Worm (Caenorhabditis elegans) whole organism, L1 larva: ENCODE data around the gene npr-31.
A peak's percentile ranks its signal among the peaks of the same experiment; 100 is the strongest.

Experiments used
- C04F5.9 ChIP-seq: sonication (generic microtip); optimal IDR thresholded peaks from 2 replicates; lab custom pipeline; 2016; ENCODE audit warnings: missing genetic modification characterization, missing compliant biosample characterization
- C16A3.4 ChIP-seq: fragments of 150-350 bp; optimal IDR thresholded peaks from 2 replicates; lab custom pipeline; 2014; ENCODE audit warnings: missing biosample characterization, missing genetic modification characterization
- Y116A8C.19 ChIP-seq: sonication (generic microtip); optimal IDR thresholded peaks from 2 replicates; lab custom pipeline; 2016; ENCODE audit warnings: missing compliant biosample characterization, missing genetic modification characterization, borderline replicate concordance
- alr-1 ChIP-seq: fragments of 200-800 bp; sonication (Bioruptor generic); optimal IDR thresholded peaks from 2 replicates; lab custom pipeline; 2018; ENCODE audit warnings: borderline replicate concordance, mild to moderate bottlenecking, missing genetic modification characterization, missing compliant biosample characterization
- aly-2 ChIP-seq: fragments of 150-350 bp; optimal IDR thresholded peaks from 2 replicates; lab custom pipeline; 2014; ENCODE audit warnings: missing biosample characterization, missing genetic modification characterization
- ama-1 ChIP-seq: fragments of 150-350 bp; optimal IDR thresholded peaks from 2 replicates; lab custom pipeline; 2014
- blmp-1 ChIP-seq: fragments of 150-350 bp; optimal IDR thresholded peaks from 2 replicates; lab custom pipeline; 2014; ENCODE audit warnings: missing biosample characterization, missing genetic modification characterization
- ceh-8 ChIP-seq: fragments of 200-800 bp; sonication (Bioruptor generic); optimal IDR thresholded peaks from 2 replicates; lab custom pipeline; 2018; ENCODE audit warnings: mild to moderate bottlenecking, missing genetic modification characterization, moderate library complexity, missing compliant biosample characterization
- ceh-82 ChIP-seq, 3 experiments: fragments of 150-350 bp in 1 of 3; sonication (generic microtip) in 2 of 3; optimal IDR thresholded peaks; 2 replicates each; lab custom pipeline; 2014 to 2017; ENCODE audit warnings: missing biosample characterization in 3 of 3, missing genetic modification characterization in 3 of 3
- efl-1 ChIP-seq, 4 experiments: fragments of 150-350 bp; optimal IDR thresholded peaks in 3 of 4; peaks in 1 of 4; 1 replicate in 1 of 4; 2 replicates in 3 of 4; lab custom pipeline; 2014; ENCODE audit warnings: missing biosample characterization in 2 of 4, missing genetic modification characterization in 2 of 4, missing genetic modification reagents in 2 of 4
- elt-2 ChIP-seq: sonication (generic microtip); optimal IDR thresholded peaks from 2 replicates; lab custom pipeline; 2016; ENCODE audit warnings: missing genetic modification characterization, mild to moderate bottlenecking, inconsistent platforms, missing compliant biosample characterization, missing genetic modification reagents
- irx-1 ChIP-seq: sonication (generic microtip); optimal IDR thresholded peaks from 2 replicates; lab custom pipeline; 2016; ENCODE audit warnings: missing genetic modification characterization, missing compliant biosample characterization
- isw-1 ChIP-seq: fragments of 200-800 bp; sonication (Bioruptor generic); IDR thresholded peaks from 2 replicates; pipeline ENCODE4 v1.3.6; 2022; ENCODE audit warnings: missing genetic modification characterization, missing compliant biosample characterization
- jun-1 ChIP-seq: fragments of 150-350 bp; optimal IDR thresholded peaks from 2 replicates; lab custom pipeline; 2014; ENCODE audit warnings: missing biosample characterization, missing genetic modification reagents, missing genetic modification characterization
- lin-35 ChIP-seq, 2 experiments: fragments of 150-350 bp; optimal IDR thresholded peaks; 2 replicates each; lab custom pipeline; 2014; ENCODE audit warnings: missing biosample characterization in 2 of 2, missing genetic modification characterization in 2 of 2, missing genetic modification reagents in 2 of 2
- lir-3 ChIP-seq: sonication (generic microtip); optimal IDR thresholded peaks from 2 replicates; lab custom pipeline; 2016; ENCODE audit warnings: mild to moderate bottlenecking, missing genetic modification characterization, moderate library complexity, missing compliant biosample characterization; ENCODE audit not compliant: poor library complexity
- lsy-2 ChIP-seq, 2 experiments: fragments of 150-350 bp; optimal IDR thresholded peaks; 2 replicates each; lab custom pipeline; 2014; ENCODE audit warnings: missing biosample characterization in 2 of 2, missing genetic modification characterization in 2 of 2
- mab-9 ChIP-seq: fragments of 200-800 bp; sonication (Bioruptor generic); IDR thresholded peaks from 2 replicates; pipeline ENCODE4 v1.3.6; 2022; ENCODE audit warnings: missing genetic modification reagents, missing genetic modification characterization, missing compliant biosample characterization
- nhr-20 ChIP-seq: sonication (generic microtip); optimal IDR thresholded peaks from 2 replicates; lab custom pipeline; 2016; ENCODE audit warnings: mild to moderate bottlenecking, missing genetic modification characterization, missing compliant biosample characterization
- nhr-237 ChIP-seq: fragments of 150-350 bp; optimal IDR thresholded peaks from 2 replicates; lab custom pipeline; 2014; ENCODE audit warnings: missing biosample characterization, missing genetic modification characterization
- nhr-28 ChIP-seq: fragments of 150-350 bp; optimal IDR thresholded peaks from 2 replicates; lab custom pipeline; 2014; ENCODE audit warnings: missing biosample characterization, missing genetic modification characterization
- nhr-47 ChIP-seq: sonication (generic microtip); optimal IDR thresholded peaks from 2 replicates; lab custom pipeline; 2016; ENCODE audit warnings: mild to moderate bottlenecking, missing genetic modification characterization, moderate library complexity, missing compliant biosample characterization
- nhr-71 ChIP-seq: sonication (generic microtip); optimal IDR thresholded peaks from 2 replicates; lab custom pipeline; 2016; ENCODE audit warnings: mild to moderate bottlenecking, missing genetic modification characterization, moderate library complexity, missing compliant biosample characterization
- nhr-85 ChIP-seq: sonication (generic microtip); peaks from one replicate; lab custom pipeline; 2016; ENCODE audit warnings: missing genetic modification characterization, inconsistent platforms, missing compliant biosample characterization
- pag-3 ChIP-seq: sonication (generic microtip); optimal IDR thresholded peaks from 2 replicates; lab custom pipeline; 2017; ENCODE audit warnings: missing genetic modification characterization, mild to moderate bottlenecking, missing compliant biosample characterization, antibody characterized with exemption, borderline replicate concordance; ENCODE audit not compliant: insufficient read depth
- pqm-1 ChIP-seq: sonication (generic microtip); optimal IDR thresholded peaks from 3 replicates; lab custom pipeline; 2017; ENCODE audit warnings: missing biosample characterization, missing genetic modification characterization
- snpc-4 ChIP-seq: fragments of 150-350 bp; optimal IDR thresholded peaks from 2 replicates; lab custom pipeline; 2014; ENCODE audit warnings: missing biosample characterization, missing genetic modification characterization
- sptf-1 ChIP-seq: fragments of 150-350 bp; optimal IDR thresholded peaks from 2 replicates; lab custom pipeline; 2014; ENCODE audit warnings: missing biosample characterization, missing genetic modification characterization
- unc-130 ChIP-seq: fragments of 150-350 bp; optimal IDR thresholded peaks from 2 replicates; lab custom pipeline; 2017; ENCODE audit warnings: missing biosample characterization, missing genetic modification characterization, inconsistent platforms
- unc-30 ChIP-seq: sonication (generic microtip); optimal IDR thresholded peaks from 2 replicates; lab custom pipeline; 2017; ENCODE audit warnings: missing biosample characterization, missing genetic modification characterization
- ztf-11 ChIP-seq, 2 experiments: sonication (generic microtip); optimal IDR thresholded peaks; 2 replicates each; lab custom pipeline; 2016 to 2017; ENCODE audit warnings: missing genetic modification characterization in 2 of 2, missing biosample characterization in 1 of 2, missing compliant biosample characterization in 1 of 2

The npr-31 gene

DNA sequence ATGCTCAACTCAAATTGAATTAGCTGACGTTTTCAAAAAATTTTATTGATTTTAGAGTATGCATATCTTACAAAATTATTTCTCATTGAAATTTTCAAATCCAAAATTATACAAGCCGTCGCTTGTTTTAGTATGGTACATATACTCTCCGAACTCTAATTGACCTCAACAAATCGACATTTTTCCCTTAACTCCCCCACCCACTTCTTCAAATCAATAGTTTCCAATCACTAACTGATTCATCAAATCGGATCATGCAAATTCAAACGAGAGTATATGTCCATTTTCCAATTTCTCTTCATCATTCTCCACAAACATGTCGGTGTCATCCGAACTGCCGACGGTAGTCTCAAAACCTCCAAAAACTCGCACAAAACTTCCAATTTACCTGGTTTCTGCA lies 44.7 kb downstream of the npr-31 start, which contains the start of gene E04F6.4:
Gene E04F6.4 (plus strand): TSS at position 301 of the 400 bp plus-strand sequence.
- TF ChIP-seq snpc-4 (tag; lab: Kevin White, UChicago) (no peak), unc-130 (tag; lab: Kevin White, UChicago) (no peak), ama-1 (lab: Kevin White, UChicago) (no peak), ceh-82 (tag; optimal IDR thresholded peaks at IDR 0.05; lab: Kevin White, UChicago) (no peak), C16A3.4 (tag; lab: Kevin White, UChicago) (no peak), C04F5.9 (tag; lab: Kevin White, UChicago) (no peak), aly-2 (tag; lab: Kevin White, UChicago) (no peak), irx-1 (tag; lab: Kevin White, UChicago) (no peak), pqm-1 (tag; lab: Kevin White, UChicago) (no peak), ceh-8 (GFP tag; lab: Kevin White, UChicago) (no peak), efl-1 (optimal IDR thresholded peaks at IDR 0.05; lab: Kevin White, UChicago) (no peak), efl-1 (GFP tag; optimal IDR thresholded peaks at IDR 0.05 in 1 of 2; lab: Kevin White, UChicago) (no peak), nhr-237 (no peak), lsy-2 (tag; optimal IDR thresholded peaks at IDR 0.05; lab: Kevin White, UChicago) (no peak), jun-1 (no peak), isw-1 (GFP tag; lab: Robert Waterston, UW) (no peak), sptf-1 (no peak), nhr-85 (no peak), alr-1 (tag; lab: Kevin White, UChicago) (no peak), Y116A8C.19 (tag; lab: Kevin White, UChicago) (no peak)
- TF ChIP-seq, all 84 proteins: peak for 0

DNA sequence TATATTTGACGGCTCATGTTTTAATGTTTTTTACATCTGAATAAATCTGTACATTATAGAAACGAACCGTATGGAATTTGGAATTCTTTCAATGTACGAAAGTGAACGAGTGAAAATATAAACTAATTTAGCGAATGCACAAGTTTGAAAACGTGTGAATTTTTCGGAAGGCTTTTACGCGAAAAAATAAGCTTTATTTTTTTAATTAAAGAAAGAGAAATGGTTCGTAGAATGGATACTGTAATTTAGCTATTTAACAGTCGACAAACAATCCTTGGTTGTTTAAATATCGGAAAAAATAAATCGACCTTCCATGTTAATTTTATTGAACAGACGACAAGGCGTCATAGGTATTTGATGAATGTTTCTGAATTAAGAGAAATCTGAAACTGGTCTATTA lies 51.1 kb downstream of the npr-31 start, which contains the start of gene acdh-12:
Gene acdh-12 (minus strand): TSS at position 101 of the 400 bp plus-strand sequence.
- TF ChIP-seq mab-9 (GFP tag; lab: Robert Waterston, UW) (no peak), ceh-82 (tag; optimal IDR thresholded peaks at IDR 0.05; lab: Kevin White, UChicago) (no peak), pag-3 (tag; lab: Kevin White, UChicago) (no peak), lsy-2 (tag; optimal IDR thresholded peaks at IDR 0.05; lab: Kevin White, UChicago) (no peak), nhr-71 (tag; lab: Kevin White, UChicago) (no peak), Y116A8C.19 (tag; lab: Kevin White, UChicago) (no peak), unc-30 (no peak), ztf-11 (tag; optimal IDR thresholded peaks at IDR 0.05; lab: Kevin White, UChicago) (no peak)
- TF ChIP-seq, all 84 proteins: peak for 0

DNA sequence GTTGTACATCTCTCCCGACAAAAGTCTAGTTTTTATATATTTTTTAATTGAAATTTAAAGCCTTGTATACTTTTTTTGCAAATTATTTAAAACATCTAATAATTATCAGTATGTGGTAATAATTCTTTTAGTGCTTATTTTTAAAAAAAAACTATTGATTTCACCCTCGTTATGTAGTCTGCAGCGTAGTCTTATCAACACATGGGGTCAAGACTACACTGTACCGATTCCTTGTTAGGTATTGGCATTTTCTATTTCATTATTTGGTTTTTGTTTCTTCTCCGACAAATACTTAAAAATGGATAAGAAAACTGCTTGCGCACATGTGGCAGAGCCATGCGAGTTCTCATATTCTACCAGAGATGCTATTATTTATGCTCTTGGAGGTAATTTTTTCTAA lies 51.6 kb downstream of the npr-31 start, which contains the start of gene maoc-1:
Gene maoc-1 (plus strand): TSS at position 237 of the 400 bp plus-strand sequence.
- TF ChIP-seq lir-3 (tag; lab: Kevin White, UChicago) (no peak), nhr-28 (tag; lab: Kevin White, UChicago) (no peak), lin-35 (GFP tag; optimal IDR thresholded peaks at IDR 0.05; lab: Kevin White, UChicago) (peak in 1 of 2 experiments; percentile 18), nhr-20 (peak; percentile 36), elt-2 (tag; lab: Kevin White, UChicago) (peak; percentile 6), blmp-1 (tag; lab: Kevin White, UChicago) (peak; percentile 5), nhr-47 (tag; lab: Kevin White, UChicago) (no peak), C16A3.4 (tag; lab: Kevin White, UChicago) (no peak), mab-9 (GFP tag; lab: Robert Waterston, UW) (no peak)
